Fruit fly (Drosophila melanogaster): ENCODE data around the gene grn.
A peak's percentile ranks its signal among the peaks of the same experiment; 100 is the strongest.

The grn gene

DNA sequence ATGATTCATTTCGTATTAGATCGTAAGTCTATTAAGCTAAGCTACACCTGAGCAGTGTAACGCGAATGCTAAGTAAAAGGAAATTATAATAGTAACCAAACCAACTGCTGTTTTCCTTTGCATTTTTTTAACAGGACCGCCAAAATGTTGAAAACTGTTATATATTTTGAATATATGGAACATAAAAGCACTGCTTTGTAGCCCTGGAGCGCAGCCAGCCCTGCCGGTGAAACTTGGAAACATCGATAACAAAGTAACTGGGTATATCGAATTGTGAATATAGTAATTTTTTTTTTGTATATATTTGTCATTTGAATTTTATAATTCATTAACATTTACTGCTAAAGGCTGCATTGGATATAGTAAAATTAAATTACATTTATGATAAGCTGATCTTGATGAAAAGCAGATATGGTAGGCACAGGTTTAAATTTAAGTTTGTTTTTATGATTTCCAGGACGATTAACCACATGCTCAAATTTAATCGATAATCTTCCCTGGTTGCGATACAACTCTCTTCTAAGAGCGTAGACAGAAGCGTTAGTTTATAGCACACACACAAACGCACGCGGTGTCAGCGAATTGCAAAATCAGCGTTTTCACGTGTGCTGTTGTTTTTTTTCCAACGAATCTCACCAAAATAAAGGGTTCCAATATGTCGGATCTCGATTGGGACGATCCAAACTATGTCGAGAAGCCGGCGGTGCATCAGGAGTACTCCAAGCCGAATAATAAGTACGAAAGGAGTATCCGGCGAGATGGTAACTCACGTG is 58.9 kb downstream of the grn start, which contains the start of gene CG7878 (continued):
- TF ChIP-seq Hr4 (GFP tag; optimal IDR thresholded peaks at IDR 0.05) (peak; percentile 51), Sox15 (GFP tag; optimal IDR thresholded peaks at IDR 0.05) (no peak), vri (GFP tag; optimal IDR thresholded peaks at IDR 0.05) (peak; percentile 50), cyc (GFP tag; optimal IDR thresholded peaks at IDR 0.05) (peak; percentile 65), CG9139 (GFP tag; optimal IDR thresholded peaks at IDR 0.05) (no peak), CG34406 (GFP tag; optimal IDR thresholded peaks at IDR 0.05) (no peak), CG8119 (GFP tag; IDR thresholded peaks at IDR 0.05) (no peak), CG6808 (GFP tag; optimal IDR thresholded peaks at IDR 0.05) (peak; percentile 9), esn (GFP tag; optimal IDR thresholded peaks at IDR 0.05) (peak; percentile 72), CG32006 (GFP tag; optimal IDR thresholded peaks at IDR 0.05) (peak; percentile 25), CG11294 (GFP tag; IDR thresholded peaks at IDR 0.05) (no peak), Gug (GFP tag; IDR thresholded peaks at IDR 0.05) (no peak), CG7368 (GFP tag; optimal IDR thresholded peaks at IDR 0.05) (no peak), CG11902 (GFP tag; optimal IDR thresholded peaks at IDR 0.05) (no peak), CG10669 (GFP tag; optimal IDR thresholded peaks at IDR 0.05) (peak; percentile 31), achi (GFP tag; optimal IDR thresholded peaks at IDR 0.05) (peak; percentile 3), Hr39 (GFP tag; optimal IDR thresholded peaks at IDR 0.05) (peak; percentile 51), CG3919 (GFP tag; optimal IDR thresholded peaks at IDR 0.05) (peak; percentile 59), fd59A (GFP tag; optimal IDR thresholded peaks at IDR 0.05) (no peak), CG6276 (GFP tag; optimal IDR thresholded peaks at IDR 0.05) (no peak), topi (GFP tag; optimal IDR thresholded peaks at IDR 0.05) (peak; percentile 58)

DNA sequence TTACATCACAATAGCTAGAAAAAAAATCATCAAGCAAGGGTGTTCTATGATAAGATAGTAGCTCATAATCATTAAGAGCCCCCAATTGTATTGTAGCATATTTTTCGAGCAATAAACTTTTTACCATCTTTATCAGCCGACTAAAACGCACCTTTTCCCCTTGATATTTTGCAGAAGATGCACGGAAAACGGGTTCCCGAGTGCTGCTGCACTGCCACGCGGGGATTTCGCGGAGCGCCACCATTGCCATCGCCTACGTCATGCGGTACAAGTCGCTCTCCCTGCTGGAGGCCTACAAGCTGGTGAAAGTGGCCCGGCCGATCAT is 60.9 kb downstream of the grn start:
- TF ChIP-seq CG31627 (GFP tag; optimal IDR thresholded peaks at IDR 0.05) = peak; percentile 31
- TF ChIP-seq cyc (GFP tag; optimal IDR thresholded peaks at IDR 0.05) = peak; percentile 22
- TF ChIP-seq Eip75B (GFP tag; optimal IDR thresholded peaks at IDR 0.05) = no peak
- TF ChIP-seq CG8632 (GFP tag; optimal IDR thresholded peaks at IDR 0.05) = no peak
- TF ChIP-seq CG11762 (GFP tag; optimal IDR thresholded peaks at IDR 0.05; ENCODE audit: insufficient read depth) = peak; percentile 52
- peak; percentile 21 for TF ChIP-seq CG10631 (GFP tag; optimal IDR thresholded peaks at IDR 0.05)
- TF ChIP-seq CG3032 (tag; optimal IDR thresholded peaks at IDR 0.05) = peak; percentile 11
- TF ChIP-seq acj6 (GFP tag; optimal IDR thresholded peaks at IDR 0.05) = no peak
- no peak for TF ChIP-seq fd59A (GFP tag; optimal IDR thresholded peaks at IDR 0.05)
- peak; percentile 34 for TF ChIP-seq CG32006 (GFP tag; optimal IDR thresholded peaks at IDR 0.05)
- peak; percentile 25 for TF ChIP-seq CG11902 (GFP tag; optimal IDR thresholded peaks at IDR 0.05)
- TF ChIP-seq net (GFP tag; optimal IDR thresholded peaks at IDR 0.05) = peak; percentile 7
- no peak for TF ChIP-seq topi (GFP tag; optimal IDR thresholded peaks at IDR 0.05)
- peak; percentile 31 for TF ChIP-seq Hr4 (GFP tag; optimal IDR thresholded peaks at IDR 0.05)
- TF ChIP-seq CG3919 (GFP tag; optimal IDR thresholded peaks at IDR 0.05) = peak; percentile 51
- TF ChIP-seq OdsH (GFP tag; optimal IDR thresholded peaks at IDR 0.05) = peak; percentile 73
- TF ChIP-seq Met (GFP tag; optimal IDR thresholded peaks at IDR 0.05) = no peak
- peak; percentile 41 for TF ChIP-seq CG8319 (GFP tag; optimal IDR thresholded peaks at IDR 0.05)
- TF ChIP-seq Eip78C (GFP tag) = peak; percentile 86

DNA sequence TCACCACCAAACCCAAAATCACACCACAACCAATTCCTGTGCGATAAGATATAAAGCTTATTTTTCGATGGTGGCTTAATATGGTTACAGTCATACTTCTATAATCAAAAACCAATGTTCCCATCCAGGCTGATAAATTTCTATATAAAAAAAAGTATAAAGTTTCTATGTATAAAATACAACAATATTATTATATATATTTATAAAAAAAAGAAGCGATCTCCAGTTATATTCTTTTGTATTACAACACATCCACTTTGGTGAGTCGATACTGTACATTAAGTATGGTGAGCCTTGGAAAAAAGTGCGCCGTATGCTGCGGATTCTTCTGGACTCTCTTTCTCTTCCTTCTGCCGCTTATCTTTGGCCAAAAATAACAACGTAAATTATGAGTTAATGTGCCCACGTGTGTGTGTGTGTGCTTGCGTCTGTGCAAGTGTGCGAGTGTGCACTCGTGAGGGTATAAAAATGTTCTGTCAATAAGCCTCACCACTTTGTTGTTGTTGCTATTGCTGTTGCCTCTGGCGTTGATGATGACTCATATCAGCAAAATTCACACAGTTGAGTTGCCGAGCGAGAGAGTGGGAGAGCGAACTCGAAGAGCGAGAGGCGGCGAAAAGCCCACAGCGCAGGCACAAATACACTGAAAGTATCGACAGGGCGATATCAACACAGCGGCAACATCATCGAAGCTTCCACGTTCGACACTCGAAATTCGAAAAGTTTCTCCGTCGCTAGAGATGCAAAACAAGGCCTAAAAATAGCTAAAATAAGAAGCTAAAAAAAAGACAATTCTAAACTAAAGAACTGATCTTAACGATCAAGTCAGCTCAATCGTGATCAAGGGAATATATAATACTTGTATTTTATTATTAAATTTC is 61.5 kb downstream of the grn start:
- peak; percentile 62 for TF ChIP-seq CG31627 (GFP tag; optimal IDR thresholded peaks at IDR 0.05)
- peak; percentile 76 for TF ChIP-seq CG8119 (GFP tag; IDR thresholded peaks at IDR 0.05)
- peak; percentile 87 for TF ChIP-seq esn (GFP tag; optimal IDR thresholded peaks at IDR 0.05)
- peak; percentile 54 for TF ChIP-seq spab (GFP tag; optimal IDR thresholded peaks at IDR 0.05)
- TF ChIP-seq CG6808 (GFP tag; optimal IDR thresholded peaks at IDR 0.05) = peak; percentile 60
- TF ChIP-seq acj6 (GFP tag; optimal IDR thresholded peaks at IDR 0.05) = peak; percentile 80
- TF ChIP-seq eg (GFP tag; IDR thresholded peaks at IDR 0.05) = peak; percentile 59; the same call in 2 of the 3 replicates
- peak; percentile 86 for TF ChIP-seq CG32006 (GFP tag; optimal IDR thresholded peaks at IDR 0.05)
- TF ChIP-seq svp (GFP tag) = peak; percentile 93
- TF ChIP-seq fd59A (GFP tag; optimal IDR thresholded peaks at IDR 0.05) = no peak
- peak; percentile 72 for TF ChIP-seq CG6792 (GFP tag; optimal IDR thresholded peaks at IDR 0.05)
- TF ChIP-seq Hr38 (GFP tag; optimal IDR thresholded peaks at IDR 0.05) = no peak
- no peak for TF ChIP-seq fd85E (GFP tag; optimal IDR thresholded peaks at IDR 0.05)
- peak; percentile 50 for TF ChIP-seq CG8319 (GFP tag; optimal IDR thresholded peaks at IDR 0.05)
- TF ChIP-seq CG8632 (GFP tag; optimal IDR thresholded peaks at IDR 0.05) = peak; percentile 81
- peak; percentile 78 for TF ChIP-seq CG4318 (GFP tag; optimal IDR thresholded peaks at IDR 0.05)
- TF ChIP-seq Sox102F (GFP tag; optimal IDR thresholded peaks at IDR 0.05) = peak; percentile 73
- TF ChIP-seq Hr39 (GFP tag; optimal IDR thresholded peaks at IDR 0.05) = peak; percentile 54
- TF ChIP-seq Met (GFP tag; optimal IDR thresholded peaks at IDR 0.05) = peak; percentile 78
- peak; percentile 71 for TF ChIP-seq CG15336 (GFP tag; IDR thresholded peaks at IDR 0.05)
- peak; percentile 68 for TF ChIP-seq CG11902 (GFP tag; optimal IDR thresholded peaks at IDR 0.05)
- peak; percentile 43; the same call in 1 of the 3 replicates for TF ChIP-seq CG6163 (GFP tag; IDR thresholded peaks at IDR 0.05)
- peak; percentile 76 for TF ChIP-seq Smox (GFP tag; optimal IDR thresholded peaks at IDR 0.05)
- peak; percentile 63 for TF ChIP-seq OdsH (GFP tag; optimal IDR thresholded peaks at IDR 0.05)

All from whole organism, prepupa.